Fruit fly (Drosophila melanogaster): ENCODE results near the gene CG2082.

The CG2082 gene

dm6 chr3R:5736305-5736869 lies 44.5 kb downstream of the CG2082 start, which contains the start of the genes CG2100 and CG1236 (continued):
- TF ChIP-seq stwl (tag; optimal IDR thresholded peaks at IDR 0.05): peak; percentile 36
- peak; percentile 29; the same call in 1 of the 2 replicates for TF ChIP-seq Atf6 (GFP tag; IDR thresholded peaks at IDR 0.05)
- TF ChIP-seq CG7839 (tag; optimal IDR thresholded peaks at IDR 0.05): peak; percentile 92
- TF ChIP-seq yki (optimal IDR thresholded peaks at IDR 0.05): no peak
- TF ChIP-seq az2 (GFP tag; optimal IDR thresholded peaks at IDR 0.05): peak; percentile 81
- TF ChIP-seq en (GFP tag; optimal IDR thresholded peaks at IDR 0.05): no peak
- TF ChIP-seq sim (GFP tag; IDR thresholded peaks at IDR 0.05): 0 out of 2 replicates have a peak, but pooled peaks have one; percentile 15
- peak; percentile 2 for TF ChIP-seq CG17186 (GFP tag; optimal IDR thresholded peaks at IDR 0.05)
- TF ChIP-seq Hmr (GFP tag; optimal IDR thresholded peaks at IDR 0.05): peak; percentile 89
- TF ChIP-seq cad (GFP tag; optimal IDR thresholded peaks at IDR 0.05): no peak
- TF ChIP-seq pros (GFP tag; optimal IDR thresholded peaks at IDR 0.05): no peak
- peak; percentile 87 for TF ChIP-seq CG11695 (GFP tag; IDR thresholded peaks at IDR 0.05)
- peak; percentile 53 to 91 for TF ChIP-seq Hr51 (GFP tag; optimal IDR thresholded peaks at IDR 0.05)
- TF ChIP-seq ssp (GFP tag; IDR thresholded peaks at IDR 0.05): peak; percentile 71
- TF ChIP-seq wdn (GFP tag; IDR thresholded peaks at IDR 0.05): no peak
- peak; percentile 65 for TF ChIP-seq sd (tag; optimal IDR thresholded peaks at IDR 0.05)
- TF ChIP-seq CG4360 (GFP tag; IDR thresholded peaks at IDR 0.05): peak; percentile 14; the same call in 1 of the 2 replicates
- no peak; the same call in 1 of the 2 replicates for TF ChIP-seq sens-2 (GFP tag; IDR thresholded peaks at IDR 0.05)
- peak; percentile 24 for TF ChIP-seq kay (GFP tag; optimal IDR thresholded peaks at IDR 0.05)
- peak; percentile 90 for TF ChIP-seq CG8388 (GFP tag; optimal IDR thresholded peaks at IDR 0.05)
- TF ChIP-seq Trl (optimal IDR thresholded peaks at IDR 0.05): no peak
- peak; percentile 14 for TF ChIP-seq Trl (GFP tag; optimal IDR thresholded peaks at IDR 0.05)
- TF ChIP-seq TFAM (GFP tag; optimal IDR thresholded peaks at IDR 0.05): no peak
- TF ChIP-seq Fer2 (tag; optimal IDR thresholded peaks at IDR 0.05): peak; percentile 61
- TF ChIP-seq CG12071 (GFP tag; optimal IDR thresholded peaks at IDR 0.05): no peak
- peak; percentile 90 for TF ChIP-seq dmrt99B (tag; optimal IDR thresholded peaks at IDR 0.05)
- TF ChIP-seq zfh1 (GFP tag; IDR thresholded peaks at IDR 0.05): peak; percentile 71; the same call in 2 of the 3 replicates
- TF ChIP-seq gcm (GFP tag; optimal IDR thresholded peaks at IDR 0.05): peak; percentile 89
- no peak for TF ChIP-seq Tbp (GFP tag; optimal IDR thresholded peaks at IDR 0.05)
- peak; percentile 76 for TF ChIP-seq Fer3 (tag; optimal IDR thresholded peaks at IDR 0.05)
- TF ChIP-seq Ptx1 (GFP tag; IDR thresholded peaks at IDR 0.05): peak; percentile 82
- TF ChIP-seq CG12942 (GFP tag; optimal IDR thresholded peaks at IDR 0.05): peak; percentile 71
- peak; percentile 4 for TF ChIP-seq CG3163 (GFP tag; optimal IDR thresholded peaks at IDR 0.05)
- TF ChIP-seq mld (GFP tag; IDR thresholded peaks at IDR 0.05; ENCODE audit: partially characterized antibody): no peak; the same call in 2 of the 3 replicates
- TF ChIP-seq CG10959 (GFP tag; IDR thresholded peaks at IDR 0.05): peak; percentile 68
- TF ChIP-seq CG9797 (GFP tag; optimal IDR thresholded peaks at IDR 0.05): peak; percentile 58
- TF ChIP-seq CG11696 (GFP tag; IDR thresholded peaks at IDR 0.05): no peak
- peak; percentile 85 for TF ChIP-seq Meics (GFP tag; optimal IDR thresholded peaks at IDR 0.05)
- peak; percentile 40 for TF ChIP-seq slou (GFP tag; optimal IDR thresholded peaks at IDR 0.05)
- peak; percentile 31 for TF ChIP-seq Atf-2 (GFP tag; optimal IDR thresholded peaks at IDR 0.05)
- peak; percentile 80 for TF ChIP-seq salm (tag; optimal IDR thresholded peaks at IDR 0.05)
- TF ChIP-seq MESR4 (GFP tag; optimal IDR thresholded peaks at IDR 0.05): peak; percentile 59
- TF ChIP-seq CG3995 (GFP tag; optimal IDR thresholded peaks at IDR 0.05): peak; percentile 45
- no peak for TF ChIP-seq emc (GFP tag; optimal IDR thresholded peaks at IDR 0.05)
- no peak for TF ChIP-seq CG5180 (GFP tag; optimal IDR thresholded peaks at IDR 0.05)
- TF ChIP-seq jing (GFP tag; optimal IDR thresholded peaks at IDR 0.05): peak; percentile 52
- peak; percentile 20 for TF ChIP-seq CG12744 (GFP tag; optimal IDR thresholded peaks at IDR 0.05)
- peak; percentile 79 for TF ChIP-seq chm (GFP tag; IDR thresholded peaks at IDR 0.05)
- TF ChIP-seq PHDP (tag; optimal IDR thresholded peaks at IDR 0.05): peak; percentile 88
- TF ChIP-seq CG16815 (GFP tag; optimal IDR thresholded peaks at IDR 0.05): peak; percentile 80
- peak; percentile 94 for TF ChIP-seq CG9727 (GFP tag; optimal IDR thresholded peaks at IDR 0.05)

All from whole organism, embryonic.